Worm (Caenorhabditis elegans): ENCODE data around the gene nhr-10.

nhr-10 gene

DNA sequence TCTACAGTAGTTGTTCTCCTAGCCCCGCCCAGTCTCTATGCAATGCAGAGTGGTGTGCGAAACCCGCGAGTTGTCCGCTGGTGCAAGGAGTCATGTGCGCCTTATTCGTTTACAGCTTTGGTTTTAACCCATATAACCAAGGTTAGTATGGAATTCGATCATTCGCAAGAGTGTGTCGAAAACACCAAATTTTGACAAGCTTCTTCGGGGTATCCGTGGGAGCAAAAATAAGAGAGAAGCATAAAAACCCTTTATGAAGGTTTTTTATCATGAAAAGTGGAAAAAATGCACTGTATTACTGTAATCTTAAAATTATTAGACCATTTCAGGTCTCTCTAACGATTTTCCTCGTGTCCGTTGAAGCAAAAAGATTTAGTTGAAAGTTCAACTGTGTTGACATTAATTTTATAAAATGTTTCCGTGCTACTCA, 26.9 kb upstream of the nhr-10 start (continued):
- TF ChIP-seq F39B2.1 (GFP tag; IDR thresholded peaks at IDR 0.05) (0 out of 2 replicates have a peak, but pooled peaks have one; percentile 61), lag-1 (GFP tag; IDR thresholded peaks at IDR 0.05) (no peak), F49E8.2 (tag; optimal IDR thresholded peaks at IDR 0.05; ENCODE audit: insufficient read depth) (peak; percentile 87), akir-1 (GFP tag; optimal IDR thresholded peaks at IDR 0.05) (no peak), T26A5.8 (tag; optimal IDR thresholded peaks at IDR 0.05) (no peak), ztf-25 (GFP tag; IDR thresholded peaks at IDR 0.05) (no peak), atf-7 (tag; optimal IDR thresholded peaks at IDR 0.05) (no peak), tlf-1 (GFP tag; optimal IDR thresholded peaks at IDR 0.05) (peak; percentile 18), F10E7.11 (tag; optimal IDR thresholded peaks at IDR 0.05) (no peak), hlh-12 (tag; optimal IDR thresholded peaks at IDR 0.05) (no peak), mxl-1 (tag; optimal IDR thresholded peaks at IDR 0.05) (no peak), athp-1 (tag; optimal IDR thresholded peaks at IDR 0.05) (no peak), lir-1 (GFP tag; conservative IDR thresholded peaks at IDR 0.05) (no peak), ztf-22 (GFP tag; optimal IDR thresholded peaks at IDR 0.05) (no peak), hlh-26 (GFP tag; conservative IDR thresholded peaks at IDR 0.05) (no peak), aptf-3 (GFP tag; IDR thresholded peaks at IDR 0.05) (no peak), F33H1.4 (GFP tag; IDR thresholded peaks at IDR 0.05) (peak; percentile 56), nhr-27 (tag; optimal IDR thresholded peaks at IDR 0.05) (no peak), lin-54 (GFP tag; optimal IDR thresholded peaks at IDR 0.05) (peak; percentile 63), snpc-1.1 (tag; optimal IDR thresholded peaks at IDR 0.05; ENCODE audit: insufficient read depth) (peak; percentile 98), lin-40 (tag; optimal IDR thresholded peaks at IDR 0.05) (no peak), ceh-100 (GFP tag; IDR thresholded peaks at IDR 0.05) (no peak), tbx-9 (tag; optimal IDR thresholded peaks at IDR 0.05; ENCODE audit: borderline replicate concordance) (no peak), ztf-18 (tag; optimal IDR thresholded peaks at IDR 0.05) (peak; percentile 4), snpc-4 (GFP tag; optimal IDR thresholded peaks at IDR 0.05) (peak; percentile 96), snpc-4 (tag; optimal IDR thresholded peaks at IDR 0.05) (peak; percentile 96 to 98 (median 97)), rcor-1 (GFP tag; IDR thresholded peaks at IDR 0.05) (peak; percentile 58; the same call in 1 of the 2 replicates), F57A8.1 (GFP tag; optimal IDR thresholded peaks at IDR 0.05) (no peak), ztf-3 (GFP tag; optimal IDR thresholded peaks at IDR 0.05) (no peak), attf-3 (GFP tag; conservative IDR thresholded peaks at IDR 0.05) (no peak), snpc-1.3 (tag; optimal IDR thresholded peaks at IDR 0.05; ENCODE audit: insufficient read depth) (peak; percentile 89), egl-18 (GFP tag; IDR thresholded peaks at IDR 0.05) (no peak), D2030.7 (GFP tag; IDR thresholded peaks at IDR 0.05) (peak; percentile 92), F52B5.7 (tag; optimal IDR thresholded peaks at IDR 0.05) (no peak), nhr-80 (tag; optimal IDR thresholded peaks at IDR 0.05) (no peak), ekl-4 (GFP tag; IDR thresholded peaks at IDR 0.05) (peak; percentile 80), C17E4.6 (GFP tag; IDR thresholded peaks at IDR 0.05) (peak; percentile 60), nhr-90 (tag; optimal IDR thresholded peaks at IDR 0.05) (no peak), lsl-1 (GFP tag; optimal IDR thresholded peaks at IDR 0.05) (peak; percentile 71), B0019.2 (GFP tag; conservative IDR thresholded peaks at IDR 0.05) (0 out of 2 replicates have a peak, but pooled peaks have one; percentile 24), lin-35 (GFP tag; optimal IDR thresholded peaks at IDR 0.05) (no peak), rpc-1 (optimal IDR thresholded peaks at IDR 0.05) (no peak), rpc-1 (tag; optimal IDR thresholded peaks at IDR 0.05) (peak; percentile 11), F55B11.4 (tag; optimal IDR thresholded peaks at IDR 0.05; ENCODE audit: borderline replicate concordance, insufficient read depth) (no peak), pbrm-1 (GFP tag; IDR thresholded peaks at IDR 0.05) (peak; percentile 90), Y79H2A.3 (GFP tag; conservative IDR thresholded peaks at IDR 0.05) (no peak), unc-62 (GFP tag; optimal IDR thresholded peaks at IDR 0.05) (no peak), sea-2 (GFP tag; IDR thresholded peaks at IDR 0.05) (no peak), egrh-3 (GFP tag; IDR thresholded peaks at IDR 0.05) (no peak)

All from whole organism, young adult.